Fruit fly (Drosophila melanogaster) whole organism, embryonic: ENCODE measurements around the gene Idua.
A peak's percentile ranks its signal among the peaks of the same experiment; 100 is the strongest.

Source experiments
- Abd-B ChIP-seq: fragments of 200-800 bp; sonication (Bioruptor generic); optimal IDR thresholded peaks from 2 replicates; lab custom pipeline; 2018; ENCODE audit warnings: missing biosample characterization, mild to moderate bottlenecking, missing genetic modification characterization, moderate library complexity
- B-H2 ChIP-seq: fragments of 200-800 bp; sonication (Bioruptor generic); optimal IDR thresholded peaks from 2 replicates; lab custom pipeline; 2018; ENCODE audit warnings: missing biosample characterization, mild to moderate bottlenecking, missing genetic modification characterization
- CG10565 ChIP-seq: fragments of 200-800 bp; sonication (Bioruptor generic); optimal IDR thresholded peaks from 3 replicates; lab custom pipeline; 2016; ENCODE audit warnings: missing biosample characterization, mild to moderate bottlenecking, missing genetic modification characterization
- CG12071 ChIP-seq: fragments of 200-800 bp; sonication (Bioruptor generic); optimal IDR thresholded peaks from 3 replicates; lab custom pipeline; 2018; ENCODE audit warnings: missing biosample characterization, mild to moderate bottlenecking, missing genetic modification characterization
- CG12155 ChIP-seq: fragments of 200-800 bp; sonication (Bioruptor generic); optimal IDR thresholded peaks from 3 replicates; lab custom pipeline; 2016; ENCODE audit warnings: missing biosample characterization, missing genetic modification characterization
- CG12236 ChIP-seq: fragments of 200-800 bp; sonication (Bioruptor generic); optimal IDR thresholded peaks from 2 replicates; lab custom pipeline; 2016; ENCODE audit warnings: missing biosample characterization, missing genetic modification characterization
- CG13624 ChIP-seq: fragments of 200-800 bp; sonication (Bioruptor generic); optimal IDR thresholded peaks from 2 replicates; lab custom pipeline; 2016; ENCODE audit warnings: missing biosample characterization, missing genetic modification characterization
- CG1529 ChIP-seq: fragments of 200-800 bp; sonication (Bioruptor generic); optimal IDR thresholded peaks from 3 replicates; lab custom pipeline; 2018; ENCODE audit warnings: missing biosample characterization, missing genetic modification characterization
- CG1603 ChIP-seq: fragments of 200-800 bp; sonication (Bioruptor generic); optimal IDR thresholded peaks from 2 replicates; lab custom pipeline; 2019; ENCODE audit warnings: missing biosample characterization, mild to moderate bottlenecking, missing genetic modification characterization, moderate library complexity
- CG4282 ChIP-seq: fragments of 200-800 bp; sonication (Bioruptor generic); optimal IDR thresholded peaks from 2 replicates; lab custom pipeline; 2016; ENCODE audit warnings: missing biosample characterization, missing genetic modification characterization
- CG6765 ChIP-seq: fragments of 200-800 bp; sonication (Bioruptor generic); optimal IDR thresholded peaks from 3 replicates; lab custom pipeline; 2017; ENCODE audit warnings: missing biosample characterization, mild to moderate bottlenecking, missing genetic modification characterization
- CG8290 ChIP-seq, 3 experiments: fragments of 200-800 bp; sonication (Bioruptor generic); optimal IDR thresholded peaks; 2 replicates each; lab custom pipeline; 2016 to 2019; ENCODE audit warnings: missing biosample characterization in 3 of 3, missing genetic modification characterization in 3 of 3, mild to moderate bottlenecking in 2 of 3, moderate library complexity in 1 of 3
- CG8924 ChIP-seq: fragments of 200-800 bp; optimal IDR thresholded peaks from 3 replicates; lab custom pipeline; 2019; ENCODE audit warnings: missing biosample characterization, mild to moderate bottlenecking, missing genetic modification characterization, moderate library complexity
- CG9932 ChIP-seq: fragments of 200-800 bp; sonication (Bioruptor generic); IDR thresholded peaks from 2 replicates; pipeline ENCODE4 v1.3.6; 2022; ENCODE audit warnings: missing biosample characterization, missing genetic modification characterization
- Chrac-16 ChIP-seq: fragments of 200-800 bp; sonication (Bioruptor generic); optimal IDR thresholded peaks from 3 replicates; lab custom pipeline; 2016; ENCODE audit warnings: missing biosample characterization, missing genetic modification characterization
- Dip3 ChIP-seq: fragments of 200-800 bp; sonication (Bioruptor generic); optimal IDR thresholded peaks from 3 replicates; lab custom pipeline; 2016; ENCODE audit warnings: missing biosample characterization, missing genetic modification characterization
- Dp ChIP-seq: fragments of 200-800 bp; sonication (Bioruptor generic); optimal IDR thresholded peaks from 2 replicates; lab custom pipeline; 2018; ENCODE audit warnings: missing biosample characterization, mild to moderate bottlenecking, missing genetic modification characterization, moderate library complexity
- E2f1 ChIP-seq: fragments of 200-800 bp; sonication (Bioruptor generic); IDR thresholded peaks from 2 replicates; pipeline ENCODE4 v1.3.6; 2022; ENCODE audit warnings: missing biosample characterization, missing genetic modification characterization
- Elba2 ChIP-seq: fragments of 200-800 bp; sonication (Bioruptor generic); optimal IDR thresholded peaks from 3 replicates; lab custom pipeline; 2016; ENCODE audit warnings: missing biosample characterization, missing genetic modification characterization
- HmgZ ChIP-seq: fragments of 200-800 bp; sonication (Bioruptor generic); optimal IDR thresholded peaks from 2 replicates; lab custom pipeline; 2018; ENCODE audit warnings: missing biosample characterization, mild to moderate bottlenecking, missing genetic modification characterization
- Hr39 ChIP-seq: fragments of >200 bp; optimal IDR thresholded peaks from 2 replicates; lab custom pipeline; 2017
- Hsf ChIP-seq: fragments of 200-800 bp; sonication (Bioruptor generic); optimal IDR thresholded peaks from 3 replicates; lab custom pipeline; 2016; ENCODE audit warnings: missing biosample characterization, missing genetic modification characterization
- Kr ChIP-seq: fragments of 200-800 bp; sonication (Bioruptor generic); optimal IDR thresholded peaks from 2 replicates; lab custom pipeline; 2017; ENCODE audit warnings: missing biosample characterization, mild to moderate bottlenecking, missing genetic modification characterization
- NFAT ChIP-seq: fragments of 200-800 bp; sonication (Bioruptor generic); IDR thresholded peaks from 2 replicates; pipeline ENCODE4 v1.3.6; 2022; ENCODE audit warnings: missing biosample characterization, missing genetic modification characterization
- NK7.1 ChIP-seq: fragments of 200-800 bp; sonication (Bioruptor generic); optimal IDR thresholded peaks from 3 replicates; lab custom pipeline; 2016; ENCODE audit warnings: missing biosample characterization, missing genetic modification characterization
- Oli ChIP-seq: fragments of 200-800 bp; sonication (Bioruptor generic); optimal IDR thresholded peaks from 2 replicates; lab custom pipeline; 2018; ENCODE audit warnings: missing biosample characterization, mild to moderate bottlenecking, missing genetic modification characterization, moderate library complexity
- Poxn ChIP-seq: fragments of 200-800 bp; sonication (Bioruptor generic); IDR thresholded peaks from 2 replicates; pipeline ENCODE4 v1.3.6; 2022; ENCODE audit warnings: missing biosample characterization, missing genetic modification characterization
- Sry-β ChIP-seq: fragments of 200-800 bp; sonication (Bioruptor generic); optimal IDR thresholded peaks from 2 replicates; lab custom pipeline; 2018; ENCODE audit warnings: missing biosample characterization, mild to moderate bottlenecking, missing genetic modification characterization, moderate library complexity
- Stat92E ChIP-seq, 3 experiments: fragments of >200 bp in 2 of 3; fragments of 200-800 bp in 1 of 3; sonication (Bioruptor generic) in 1 of 3; optimal IDR thresholded peaks; 2 replicates each; lab custom pipeline; 2017 to 2019; ENCODE audit warnings: missing biosample characterization in 3 of 3, missing genetic modification characterization in 3 of 3, mild to moderate bottlenecking in 1 of 3, moderate library complexity in 1 of 3
- TFAM ChIP-seq: fragments of 200-800 bp; sonication (Bioruptor generic); optimal IDR thresholded peaks from 2 replicates; lab custom pipeline; 2017; ENCODE audit warnings: missing biosample characterization, missing genetic modification characterization, inconsistent platforms
- Xbp1 ChIP-seq: fragments of 200-800 bp; sonication (Bioruptor generic); optimal IDR thresholded peaks from 3 replicates; lab custom pipeline; 2016; ENCODE audit warnings: missing biosample characterization, mild to moderate bottlenecking, missing genetic modification characterization
- YL-1 ChIP-seq: fragments of 200-800 bp; sonication (Bioruptor generic); optimal IDR thresholded peaks from 3 replicates; lab custom pipeline; 2017; ENCODE audit warnings: missing biosample characterization, mild to moderate bottlenecking, missing genetic modification characterization
- caup ChIP-seq: fragments of 200-800 bp; sonication (Bioruptor generic); optimal IDR thresholded peaks from 3 replicates; lab custom pipeline; 2017; ENCODE audit warnings: missing biosample characterization, mild to moderate bottlenecking, missing genetic modification characterization, moderate library complexity; ENCODE audit not compliant: severe bottlenecking
- danr ChIP-seq: fragments of 200-800 bp; sonication (Bioruptor generic); IDR thresholded peaks from 2 replicates; pipeline ENCODE4 v1.3.6; 2022; ENCODE audit warnings: missing biosample characterization, missing genetic modification characterization
- disco-r ChIP-seq: fragments of 200-800 bp; sonication (Bioruptor generic); optimal IDR thresholded peaks from 2 replicates; lab custom pipeline; 2016; ENCODE audit warnings: missing biosample characterization, missing genetic modification characterization
- dmrt99B ChIP-seq: fragments of 200-800 bp; sonication (Bioruptor generic); optimal IDR thresholded peaks from 2 replicates; lab custom pipeline; 2018; ENCODE audit warnings: missing biosample characterization, mild to moderate bottlenecking, missing genetic modification characterization, moderate library complexity
- emc ChIP-seq: fragments of 200-800 bp; sonication (Bioruptor generic); optimal IDR thresholded peaks from 2 replicates; lab custom pipeline; 2016; ENCODE audit warnings: missing biosample characterization, missing genetic modification characterization
- esg ChIP-seq: fragments of 200-800 bp; sonication (Bioruptor generic); conservative IDR thresholded peaks from 2 replicates; pipeline ENCODE4 v1.3.6; 2022; ENCODE audit warnings: missing biosample characterization, missing genetic modification characterization
- pan ChIP-seq, 4 experiments: fragments of >200 bp in 3 of 4; fragments of 200-800 bp in 1 of 4; sonication (Bioruptor generic) in 1 of 4; optimal IDR thresholded peaks in 3 of 4; IDR thresholded peaks in 1 of 4; 2 replicates each; pipeline versions ENCODE4 v1.3.6 to Lab custom; 2017 to 2022; ENCODE audit warnings: missing biosample characterization in 2 of 4, missing genetic modification characterization in 2 of 4, mixed read lengths in 1 of 4
- prd ChIP-seq, 3 experiments: fragments of >200 bp in 2 of 3; fragments of 200-800 bp in 1 of 3; sonication (Bioruptor generic) in 1 of 3; optimal IDR thresholded peaks in 2 of 3; IDR thresholded peaks in 1 of 3; 2 replicates in 2 of 3; 3 replicates in 1 of 3; pipeline versions ENCODE4 v1.3.6 to Lab custom; 2017 to 2022; ENCODE audit warnings: missing biosample characterization in 1 of 3, missing genetic modification characterization in 1 of 3
- ro ChIP-seq: fragments of 200-800 bp; sonication (Bioruptor generic); IDR thresholded peaks from 2 replicates; pipeline ENCODE4 v1.3.6; 2022; ENCODE audit warnings: missing biosample characterization, missing genetic modification characterization
- salm ChIP-seq: fragments of 200-800 bp; sonication (Bioruptor generic); optimal IDR thresholded peaks from 2 replicates; lab custom pipeline; 2018; ENCODE audit warnings: missing biosample characterization, mild to moderate bottlenecking, missing genetic modification characterization
- sd ChIP-seq: fragments of 200-800 bp; sonication (Bioruptor generic); optimal IDR thresholded peaks from 3 replicates; lab custom pipeline; 2018; ENCODE audit warnings: missing biosample characterization, mild to moderate bottlenecking, missing genetic modification characterization, moderate library complexity
- slbo ChIP-seq: fragments of 200-800 bp; sonication (Bioruptor generic); IDR thresholded peaks from 2 replicates; pipeline ENCODE4 v1.3.6; 2022; ENCODE audit warnings: missing biosample characterization, missing genetic modification characterization
- sob ChIP-seq: fragments of 200-800 bp; sonication (Bioruptor generic); IDR thresholded peaks from 2 replicates; pipeline ENCODE4 v1.3.6; 2022; ENCODE audit warnings: missing biosample characterization, missing genetic modification characterization
- trem ChIP-seq: fragments of 200-800 bp; optimal IDR thresholded peaks from 3 replicates; lab custom pipeline; 2019; ENCODE audit warnings: missing biosample characterization, mild to moderate bottlenecking, missing genetic modification characterization, moderate library complexity
- vfl ChIP-seq: fragments of 200-800 bp; sonication (Bioruptor generic); optimal IDR thresholded peaks from 2 replicates; lab custom pipeline; 2016; ENCODE audit warnings: missing biosample characterization, missing genetic modification characterization
- wek ChIP-seq: fragments of 200-800 bp; sonication (Bioruptor generic); optimal IDR thresholded peaks from 3 replicates; lab custom pipeline; 2018; ENCODE audit warnings: missing biosample characterization, mild to moderate bottlenecking, missing genetic modification characterization, moderate library complexity

The Idua gene

DNA sequence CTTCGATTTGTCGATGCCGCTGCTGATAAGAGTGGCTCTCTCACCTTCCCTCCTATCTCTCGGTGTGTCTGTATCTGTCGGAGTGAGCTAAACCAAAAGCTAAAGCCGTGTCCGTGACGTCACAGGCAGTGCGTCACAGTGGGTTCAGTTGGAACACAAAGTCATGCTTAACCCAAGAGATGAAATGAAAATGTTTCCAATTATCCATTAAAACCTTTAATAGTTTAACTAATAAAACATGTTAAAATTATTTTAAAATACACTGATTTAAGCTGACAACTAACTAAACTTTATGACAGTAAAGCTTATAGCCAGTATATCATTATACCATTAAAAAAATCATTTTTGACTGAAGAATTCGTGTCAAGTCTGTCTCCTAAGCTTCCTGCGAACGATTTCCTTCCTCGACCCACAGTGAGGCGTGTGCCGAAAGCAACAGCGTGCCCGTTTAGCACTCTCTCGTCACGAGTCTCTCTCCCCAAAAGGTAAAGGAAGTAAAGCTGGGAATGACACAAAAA is at the start of gene Idua (continued):
- no peak for TF ChIP-seq NK7.1 (GFP tag; lab: Kevin White, UChicago)
- no peak for TF ChIP-seq ro (GFP tag; lab: Robert Waterston, UW)
- TF ChIP-seq YL-1 = peak; percentile 26
- TF ChIP-seq Abd-B = peak; percentile 13
- peak; percentile 34; the same call in 1 of the 2 replicates for TF ChIP-seq sob (GFP tag; lab: Robert Waterston, UW)
- no peak for TF ChIP-seq CG4282 (GFP tag; lab: Kevin White, UChicago)
- TF ChIP-seq HmgZ (tag; lab: Kevin White, UChicago) = peak; percentile 58
- peak; percentile 47 for TF ChIP-seq CG9932 (GFP tag; lab: Robert Waterston, UW)
- no peak for TF ChIP-seq danr (GFP tag; lab: Robert Waterston, UW)
- no peak for TF ChIP-seq CG8290 (GFP tag; optimal IDR thresholded peaks at IDR 0.05; lab: Kevin White, UChicago)
- no peak for TF ChIP-seq CG8290 (tag; optimal IDR thresholded peaks at IDR 0.05; lab: Kevin White, UChicago)
- TF ChIP-seq NFAT = 0 out of 2 replicates have a peak, but pooled peaks have one; percentile 12
- peak in 1 of 3 experiments; percentile 9 for TF ChIP-seq Stat92E (GFP tag; optimal IDR thresholded peaks at IDR 0.05; lab: Kevin White, UChicago)
- no peak for TF ChIP-seq disco-r (GFP tag; lab: Kevin White, UChicago)
- TF ChIP-seq Hsf (GFP tag; lab: Kevin White, UChicago) = peak; percentile 60
- no peak for TF ChIP-seq CG12071 (GFP tag; lab: Kevin White, UChicago)
- TF ChIP-seq E2f1 (GFP tag; lab: Robert Waterston, UW) = peak; percentile 39; the same call in 1 of the 2 replicates
- peak; percentile 1 for TF ChIP-seq wek
- TF ChIP-seq Elba2 = no peak
- TF ChIP-seq Xbp1 (GFP tag; lab: Kevin White, UChicago) = peak; percentile 61
- TF ChIP-seq CG13624 (GFP tag; lab: Kevin White, UChicago) = no peak
- no peak for TF ChIP-seq caup
- peak; percentile 57 for TF ChIP-seq Dip3 (GFP tag; lab: Kevin White, UChicago)
- no peak for TF ChIP-seq TFAM (GFP tag; lab: Kevin White, UChicago)
- TF ChIP-seq trem (tag; lab: Kevin White, UChicago) = peak; percentile 36
- no peak for TF ChIP-seq pan (optimal IDR thresholded peaks at IDR 0.05; lab: Kevin White, UChicago)
- peak in 1 of 2 experiments; percentile 72 for TF ChIP-seq pan (GFP tag; optimal IDR thresholded peaks at IDR 0.05 in 1 of 2, IDR thresholded peaks at IDR 0.05 in 1 of 2)
- no peak for TF ChIP-seq salm (tag; lab: Kevin White, UChicago)
- TF ChIP-seq CG1529 (GFP tag; lab: Kevin White, UChicago) = no peak
- TF ChIP-seq CG12236 (GFP tag; lab: Kevin White, UChicago) = no peak
- TF ChIP-seq Poxn = no peak

DNA sequence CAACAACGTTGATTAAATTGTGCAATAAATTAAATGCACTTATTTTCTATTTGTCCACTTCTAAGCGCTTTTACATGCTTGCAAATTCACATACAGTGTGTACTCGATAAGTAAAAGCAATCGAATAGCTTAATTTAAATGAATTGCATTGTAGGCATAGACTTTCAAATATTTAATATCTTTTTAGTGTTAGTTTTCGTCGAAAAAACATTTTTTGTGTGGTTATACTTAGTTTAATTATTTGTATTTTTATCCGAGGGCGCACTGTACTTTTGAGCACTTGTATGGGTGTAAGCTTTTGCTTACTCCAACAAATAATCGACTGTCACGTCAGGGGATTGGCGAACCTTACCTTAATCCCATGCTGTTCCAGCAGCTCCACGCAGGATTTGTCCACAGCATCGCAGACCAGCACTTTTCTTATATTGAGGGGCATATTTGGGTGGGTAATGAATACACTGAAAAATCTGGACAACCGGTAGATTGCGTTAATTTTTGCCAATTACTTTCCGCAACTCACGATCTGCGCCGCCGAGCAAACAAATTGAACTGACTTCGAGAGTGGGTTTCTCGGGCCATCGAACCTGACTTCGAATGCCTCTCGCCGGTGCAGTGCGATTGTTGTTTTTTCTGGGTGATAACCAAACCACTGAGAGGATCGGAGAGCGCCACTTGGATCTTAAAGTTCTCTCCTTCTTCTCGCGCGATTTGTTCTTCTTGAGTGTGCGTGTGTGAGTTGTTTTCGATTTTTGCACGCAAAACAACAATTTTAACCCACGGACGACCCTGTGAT is 42.5 kb upstream of the Idua start, which contains the start of gene CG6287:
CG6287 (minus strand) TSS at position 556 of the 793 bp plus-strand sequence.
- no peak for TF ChIP-seq Dp (GFP tag; lab: Kevin White, UChicago)
- no peak for TF ChIP-seq CG10565
- 0 out of 2 replicates have a peak, but pooled peaks have one; percentile 13 for TF ChIP-seq esg (GFP tag; lab: Robert Waterston, UW)
- TF ChIP-seq CG8924 = no peak
- TF ChIP-seq B-H2 = no peak
- TF ChIP-seq Hr39 = no peak
- TF ChIP-seq Sry-β (GFP tag; lab: Kevin White, UChicago) = no peak
- peak; percentile 20 for TF ChIP-seq CG12155 (GFP tag; lab: Kevin White, UChicago)
- TF ChIP-seq Chrac-16 = peak; percentile 18
- no peak for TF ChIP-seq CG1603 (tag; lab: Kevin White, UChicago)
- TF ChIP-seq slbo (GFP tag; lab: Robert Waterston, UW) = no peak
- TF ChIP-seq prd (optimal IDR thresholded peaks at IDR 0.05; lab: Kevin White, UChicago) = no peak
- no peak; the same call in 2 of the 3 replicates for TF ChIP-seq prd (GFP tag; IDR thresholded peaks at IDR 0.05; lab: Robert Waterston, UW)
- no peak for TF ChIP-seq emc
- no peak for TF ChIP-seq dmrt99B (tag; lab: Kevin White, UChicago)
- no peak for TF ChIP-seq Oli
- no peak for TF ChIP-seq CG1529 (GFP tag; lab: Kevin White, UChicago)
- TF ChIP-seq vfl (GFP tag; lab: Kevin White, UChicago) = no peak
- TF ChIP-seq sd (tag; lab: Kevin White, UChicago) = no peak
- no peak for TF ChIP-seq Abd-B
- no peak for TF ChIP-seq Kr
- TF ChIP-seq CG6765 (GFP tag; lab: Kevin White, UChicago) = no peak
